Fruit fly (Drosophila melanogaster) whole organism, embryonic: ENCODE data around the gene CG31176.

Experiments used
- Ada2b ChIP-seq: fragments of 200-800 bp; sonication (Bioruptor generic); IDR thresholded peaks from 2 replicates; pipeline ENCODE4 v1.3.6; 2022; ENCODE audit warnings: missing biosample characterization, missing genetic modification characterization
- Antp ChIP-seq: fragments of 200-800 bp; sonication (Bioruptor generic); optimal IDR thresholded peaks from 3 replicates; lab custom pipeline; 2016; ENCODE audit warnings: missing biosample characterization, missing genetic modification characterization
- Awh ChIP-seq: fragments of 200-800 bp; sonication (Bioruptor generic); IDR thresholded peaks from 2 replicates; pipeline ENCODE4, ENCODE4 v1.3.6; 2022; ENCODE audit warnings: missing biosample characterization, missing genetic modification characterization
- B-H2 ChIP-seq: fragments of 200-800 bp; sonication (Bioruptor generic); optimal IDR thresholded peaks from 2 replicates; lab custom pipeline; 2018; ENCODE audit warnings: missing biosample characterization, mild to moderate bottlenecking, missing genetic modification characterization
- CG10431 ChIP-seq: fragments of 200-800 bp; sonication (Bioruptor generic); optimal IDR thresholded peaks from 3 replicates; lab custom pipeline; 2018; ENCODE audit warnings: missing biosample characterization, mild to moderate bottlenecking, missing genetic modification characterization
- CG10565 ChIP-seq: fragments of 200-800 bp; sonication (Bioruptor generic); optimal IDR thresholded peaks from 3 replicates; lab custom pipeline; 2016; ENCODE audit warnings: missing biosample characterization, mild to moderate bottlenecking, missing genetic modification characterization
- CG11247 ChIP-seq: fragments of 200-800 bp; sonication (Bioruptor generic); IDR thresholded peaks from 2 replicates; pipeline ENCODE4 v1.3.6; 2022; ENCODE audit warnings: missing biosample characterization, missing genetic modification characterization
- CG13123 ChIP-seq: fragments of 200-800 bp; sonication (Bioruptor generic); optimal IDR thresholded peaks from 2 replicates; lab custom pipeline; 2016; ENCODE audit warnings: missing biosample characterization, missing genetic modification characterization
- CG13775 ChIP-seq: fragments of 200-800 bp; sonication (Bioruptor generic); optimal IDR thresholded peaks from 3 replicates; lab custom pipeline; 2017; ENCODE audit warnings: missing biosample characterization, mild to moderate bottlenecking, missing genetic modification characterization
- CG15696 ChIP-seq: fragments of 200-800 bp; sonication (Bioruptor generic); optimal IDR thresholded peaks from 2 replicates; lab custom pipeline; 2019; ENCODE audit warnings: missing biosample characterization, mild to moderate bottlenecking, missing genetic modification characterization, moderate library complexity
- CG2678 ChIP-seq: fragments of 200-800 bp; sonication (Bioruptor generic); optimal IDR thresholded peaks from 3 replicates; lab custom pipeline; 2019; ENCODE audit warnings: missing biosample characterization, mild to moderate bottlenecking, missing genetic modification characterization, moderate library complexity
- CG31224 ChIP-seq: fragments of 200-800 bp; sonication (Bioruptor generic); IDR thresholded peaks from 2 replicates; pipeline ENCODE4 v1.3.6; 2022; ENCODE audit warnings: missing biosample characterization, missing genetic modification characterization
- CG34422 ChIP-seq: fragments of 200-800 bp; sonication (Bioruptor generic); IDR thresholded peaks from 3 replicates; pipeline ENCODE4 v1.3.6; 2022; ENCODE audit warnings: missing biosample characterization, missing genetic modification characterization
- CG5953 ChIP-seq: fragments of 200-800 bp; sonication (Bioruptor generic); IDR thresholded peaks from 2 replicates; pipeline ENCODE4 v1.3.6; 2022; ENCODE audit warnings: missing biosample characterization, missing genetic modification characterization
- CG6175 ChIP-seq: fragments of 200-800 bp; sonication (Bioruptor generic); IDR thresholded peaks from 3 replicates; pipeline ENCODE4 v1.3.6; 2022; ENCODE audit warnings: missing biosample characterization, missing genetic modification characterization
- CG8944 ChIP-seq: fragments of 200-800 bp; sonication (Bioruptor generic); optimal IDR thresholded peaks from 3 replicates; lab custom pipeline; 2016; ENCODE audit warnings: missing biosample characterization, missing genetic modification characterization
- CG9876 ChIP-seq: fragments of 200-800 bp; sonication (Bioruptor generic); optimal IDR thresholded peaks from 2 replicates; lab custom pipeline; 2016; ENCODE audit warnings: missing biosample characterization, missing genetic modification characterization
- Dref ChIP-seq: fragments of 200-800 bp; sonication (Bioruptor generic); IDR thresholded peaks from 2 replicates; pipeline ENCODE4 v1.3.6; 2022; ENCODE audit warnings: missing biosample characterization, missing genetic modification characterization
- ERR ChIP-seq: fragments of 200-800 bp; sonication (Bioruptor generic); optimal IDR thresholded peaks from 2 replicates; lab custom pipeline; 2016; ENCODE audit warnings: missing biosample characterization, missing genetic modification characterization
- GATAe ChIP-seq: fragments of 200-800 bp; sonication (Bioruptor generic); conservative IDR thresholded peaks from 2 replicates; pipeline ENCODE4 v1.3.6; 2022; ENCODE audit warnings: missing biosample characterization, missing genetic modification characterization
- Gug ChIP-seq: fragments of 200-800 bp; sonication (Bioruptor generic); IDR thresholded peaks from 4 replicates; pipeline ENCODE4 v1.3.6; 2022; ENCODE audit warnings: missing biosample characterization, missing genetic modification characterization
- HLH3B ChIP-seq: fragments of 200-800 bp; sonication (Bioruptor generic); IDR thresholded peaks from 2 replicates; pipeline ENCODE4 v1.3.6; 2022; ENCODE audit warnings: missing biosample characterization, missing genetic modification characterization
- HLHmδ ChIP-seq: fragments of 200-800 bp; sonication (Bioruptor generic); optimal IDR thresholded peaks from 2 replicates; lab custom pipeline; 2018; ENCODE audit warnings: missing biosample characterization, mild to moderate bottlenecking, missing genetic modification characterization, moderate library complexity
- Max ChIP-seq: fragments of 200-800 bp; sonication (Bioruptor generic); optimal IDR thresholded peaks from 2 replicates; lab custom pipeline; 2016; ENCODE audit warnings: missing biosample characterization, mild to moderate bottlenecking, missing genetic modification characterization
- NC2β ChIP-seq: fragments of 200-800 bp; sonication (Bioruptor generic); optimal IDR thresholded peaks from 2 replicates; lab custom pipeline; 2016; ENCODE audit warnings: missing biosample characterization, missing genetic modification characterization
- Nf-YC ChIP-seq: fragments of 200-800 bp; optimal IDR thresholded peaks from 3 replicates; lab custom pipeline; 2019; ENCODE audit warnings: missing biosample characterization, mild to moderate bottlenecking, missing genetic modification characterization, moderate library complexity
- Oaz ChIP-seq: fragments of 200-800 bp; sonication (Bioruptor generic); IDR thresholded peaks from 2 replicates; pipeline ENCODE4 v1.3.6; 2022; ENCODE audit warnings: missing biosample characterization, missing genetic modification characterization
- Ravus ChIP-seq: fragments of 200-800 bp; sonication (Bioruptor generic); IDR thresholded peaks from 2 replicates; pipeline ENCODE4 v1.3.6; 2022; ENCODE audit warnings: missing biosample characterization, missing genetic modification characterization
- Rfx ChIP-seq: fragments of 200-800 bp; sonication (Bioruptor generic); IDR thresholded peaks from 2 replicates; pipeline ENCODE4 v1.3.6; 2022; ENCODE audit warnings: missing biosample characterization, missing genetic modification characterization
- Stat92E ChIP-seq, 3 experiments: fragments of >200 bp in 2 of 3; fragments of 200-800 bp in 1 of 3; sonication (Bioruptor generic) in 1 of 3; optimal IDR thresholded peaks; 2 replicates each; lab custom pipeline; 2017 to 2019; ENCODE audit warnings: missing biosample characterization in 3 of 3, missing genetic modification characterization in 3 of 3, mild to moderate bottlenecking in 1 of 3, moderate library complexity in 1 of 3
- ato ChIP-seq: fragments of 200-800 bp; sonication (Bioruptor generic); IDR thresholded peaks from 2 replicates; pipeline ENCODE4 v1.3.6; 2022; ENCODE audit warnings: missing biosample characterization, missing genetic modification characterization; ENCODE audit not compliant: partially characterized antibody
- bab2 ChIP-seq: fragments of 200-800 bp; sonication (Bioruptor generic); optimal IDR thresholded peaks from 2 replicates; lab custom pipeline; 2016; ENCODE audit warnings: missing biosample characterization, missing genetic modification characterization
- chif ChIP-seq, 2 experiments: fragments of 200-800 bp; sonication (Bioruptor generic); optimal IDR thresholded peaks; 3 replicates each; lab custom pipeline; 2016; ENCODE audit warnings: missing biosample characterization in 2 of 2, missing genetic modification characterization in 2 of 2
- danr ChIP-seq: fragments of 200-800 bp; sonication (Bioruptor generic); IDR thresholded peaks from 2 replicates; pipeline ENCODE4 v1.3.6; 2022; ENCODE audit warnings: missing biosample characterization, missing genetic modification characterization
- dati ChIP-seq: fragments of 200-800 bp; sonication (Bioruptor generic); IDR thresholded peaks from 2 replicates; pipeline ENCODE4 v1.3.6; 2022; ENCODE audit warnings: missing biosample characterization, missing genetic modification characterization
- fd102C ChIP-seq: fragments of 200-800 bp; sonication (Bioruptor generic); optimal IDR thresholded peaks from 2 replicates; lab custom pipeline; 2018; ENCODE audit warnings: missing biosample characterization, mild to moderate bottlenecking, missing genetic modification characterization, moderate library complexity
- fd64A ChIP-seq: fragments of 200-800 bp; sonication (Bioruptor generic); optimal IDR thresholded peaks from 3 replicates; lab custom pipeline; 2018; ENCODE audit warnings: missing biosample characterization, mild to moderate bottlenecking, missing genetic modification characterization
- fru ChIP-seq: fragments of >200 bp; optimal IDR thresholded peaks from 2 replicates; lab custom pipeline; 2017
- gfzf ChIP-seq: fragments of 200-800 bp; sonication (Bioruptor generic); optimal IDR thresholded peaks from 2 replicates; lab custom pipeline; 2016; ENCODE audit warnings: missing biosample characterization, mild to moderate bottlenecking, missing genetic modification characterization, moderate library complexity
- grau ChIP-seq: fragments of 200-800 bp; optimal IDR thresholded peaks from 3 replicates; lab custom pipeline; 2019; ENCODE audit warnings: missing biosample characterization, mild to moderate bottlenecking, missing genetic modification characterization, moderate library complexity
- gt ChIP-seq: fragments of 200-800 bp; sonication (Bioruptor generic); IDR thresholded peaks from 2 replicates; pipeline ENCODE4 v1.3.6; 2022; ENCODE audit warnings: missing biosample characterization, missing genetic modification characterization
- insv ChIP-seq, 2 experiments: fragments of 200-800 bp; sonication (Bioruptor generic); optimal IDR thresholded peaks; 3 replicates each; lab custom pipeline; 2016 to 2018; ENCODE audit warnings: missing biosample characterization in 2 of 2, missing genetic modification characterization in 2 of 2
- luna ChIP-seq: fragments of 200-800 bp; sonication (Bioruptor generic); optimal IDR thresholded peaks from 2 replicates; lab custom pipeline; 2016; ENCODE audit warnings: missing biosample characterization, missing genetic modification characterization
- row ChIP-seq: fragments of 200-800 bp; sonication (Bioruptor generic); IDR thresholded peaks from 3 replicates; pipeline ENCODE4 v1.3.6; 2022; ENCODE audit warnings: missing biosample characterization, missing genetic modification characterization
- sc ChIP-seq, 3 experiments: fragments of >200 bp in 2 of 3; fragments of 200-800 bp in 1 of 3; sonication (Bioruptor generic) in 1 of 3; optimal IDR thresholded peaks; 2 replicates in 2 of 3; 3 replicates in 1 of 3; lab custom pipeline; 2017; ENCODE audit warnings: mild to moderate bottlenecking in 1 of 3, missing biosample characterization in 1 of 3, missing genetic modification characterization in 1 of 3, missing genetic modification reagents in 1 of 3
- sens-2 ChIP-seq: fragments of 200-800 bp; sonication (Bioruptor generic); IDR thresholded peaks from 2 replicates; pipeline ENCODE4 v1.3.6; 2022; ENCODE audit warnings: missing biosample characterization, missing genetic modification characterization
- seq ChIP-seq: fragments of 200-800 bp; sonication (Bioruptor generic); IDR thresholded peaks from 2 replicates; pipeline ENCODE4 v1.3.6; 2022; ENCODE audit warnings: missing biosample characterization, missing genetic modification characterization
- twi ChIP-seq: fragments of 200-800 bp; optimal IDR thresholded peaks from 2 replicates; lab custom pipeline; 2019; ENCODE audit warnings: missing biosample characterization, mild to moderate bottlenecking, missing genetic modification characterization, moderate library complexity
- unc-4 ChIP-seq: fragments of 200-800 bp; sonication (Bioruptor generic); IDR thresholded peaks from 2 replicates; pipeline ENCODE4 v1.3.6; 2022; ENCODE audit warnings: missing biosample characterization, missing genetic modification characterization; ENCODE audit not compliant: partially characterized antibody
- vfl ChIP-seq: fragments of 200-800 bp; sonication (Bioruptor generic); optimal IDR thresholded peaks from 2 replicates; lab custom pipeline; 2016; ENCODE audit warnings: missing biosample characterization, missing genetic modification characterization
- wdn ChIP-seq: fragments of 200-800 bp; sonication (Bioruptor generic); IDR thresholded peaks from 2 replicates; pipeline ENCODE4 v1.3.6; 2022; ENCODE audit warnings: missing biosample characterization, missing genetic modification characterization

CG31176 gene

DNA sequence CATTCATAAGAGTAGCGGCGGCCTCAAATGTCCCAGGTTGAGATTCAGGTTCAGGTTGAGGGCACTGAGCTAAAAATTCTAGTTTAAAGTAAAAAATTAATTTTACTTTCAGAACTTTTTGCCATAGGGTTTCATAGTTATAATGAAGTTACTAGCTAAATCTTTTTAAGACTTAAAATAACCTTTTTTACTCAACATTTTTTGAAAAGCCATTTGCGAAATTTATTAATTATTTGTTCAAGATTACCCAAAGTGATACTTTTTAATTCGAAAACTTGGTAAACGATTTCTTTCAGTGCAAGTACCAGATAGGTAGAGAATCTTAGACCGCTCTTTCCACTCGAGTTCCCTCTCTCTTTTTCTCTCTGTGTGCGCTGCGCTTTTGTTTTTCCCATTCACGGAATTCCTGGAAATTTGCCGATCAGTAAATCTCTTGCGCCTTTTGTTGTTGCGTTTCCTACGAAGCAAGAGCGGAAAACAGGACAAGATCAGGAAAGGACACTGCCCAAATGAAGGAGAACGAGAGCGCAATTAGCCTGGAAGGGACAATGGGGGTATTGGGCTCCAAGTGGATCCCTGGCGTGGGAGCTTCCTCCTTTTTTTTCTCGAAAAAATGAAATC, 77.8 kb downstream of the CG31176 start (continued):
- no peak for TF ChIP-seq CG31224
- no peak for TF ChIP-seq CG10431 (GFP tag; lab: Kevin White, UChicago)
- no peak for TF ChIP-seq Nf-YC (tag; lab: Kevin White, UChicago)
- TF ChIP-seq row (GFP tag; lab: Robert Waterston, UW) = peak; percentile 75
- TF ChIP-seq B-H2 (GFP tag; lab: Kevin White, UChicago) = no peak
- no peak for TF ChIP-seq unc-4 (GFP tag; lab: Robert Waterston, UW)
- TF ChIP-seq Ada2b (GFP tag; lab: Robert Waterston, UW) = no peak
- no peak for TF ChIP-seq fru (lab: Kevin White, UChicago)
- peak; percentile 72 for TF ChIP-seq twi (tag; lab: Kevin White, UChicago)
- TF ChIP-seq vfl (GFP tag; lab: Kevin White, UChicago) = no peak
- TF ChIP-seq Max (GFP tag; lab: Kevin White, UChicago) = peak; percentile 23
- TF ChIP-seq seq (GFP tag; lab: Robert Waterston, UW) = no peak
- peak; percentile 70 for TF ChIP-seq grau (tag; lab: Kevin White, UChicago)
- TF ChIP-seq HLH3B (GFP tag; lab: Robert Waterston, UW) = no peak
- TF ChIP-seq dati (GFP tag; lab: Robert Waterston, UW) = no peak
- no peak for TF ChIP-seq ato (GFP tag; lab: Robert Waterston, UW)
- TF ChIP-seq CG34422 (GFP tag; lab: Robert Waterston, UW) = no peak
- TF ChIP-seq Rfx (GFP tag; lab: Robert Waterston, UW) = no peak
- no peak for TF ChIP-seq Dref
- no peak for TF ChIP-seq CG5953 (GFP tag; lab: Robert Waterston, UW)
- peak; percentile 86 for TF ChIP-seq fd102C
- no peak for TF ChIP-seq insv (GFP tag; optimal IDR thresholded peaks at IDR 0.05; lab: Kevin White, UChicago)
- no peak for TF ChIP-seq CG13123 (GFP tag; lab: Kevin White, UChicago)
- TF ChIP-seq bab2 (GFP tag; lab: Kevin White, UChicago) = peak; percentile 23
- TF ChIP-seq CG10565 = no peak
- TF ChIP-seq NC2β (GFP tag; lab: Kevin White, UChicago) = peak; percentile 54
- TF ChIP-seq Oaz = no peak
- no peak for TF ChIP-seq GATAe (GFP tag; lab: Robert Waterston, UW)
- 0 out of 2 replicates have a peak, but pooled peaks have one; percentile 31 for TF ChIP-seq sens-2
- no peak for TF ChIP-seq Gug
- TF ChIP-seq sc (optimal IDR thresholded peaks at IDR 0.05; lab: Kevin White, UChicago) = no peak
- peak; percentile 65 for TF ChIP-seq sc (GFP tag; optimal IDR thresholded peaks at IDR 0.05; lab: Kevin White, UChicago)
- TF ChIP-seq fd64A (GFP tag; lab: Kevin White, UChicago) = no peak
- peak; percentile 16 for TF ChIP-seq Antp (GFP tag; lab: Kevin White, UChicago)
- TF ChIP-seq CG8944 (GFP tag; lab: Kevin White, UChicago) = peak; percentile 11
- TF ChIP-seq CG15696 (tag; lab: Kevin White, UChicago) = peak; percentile 98
- TF ChIP-seq danr (GFP tag; lab: Robert Waterston, UW) = no peak
- TF ChIP-seq luna = no peak
- no peak for TF ChIP-seq ERR (GFP tag; lab: Kevin White, UChicago)
- TF ChIP-seq gt (GFP tag; lab: Robert Waterston, UW) = no peak; the same call in 1 of the 2 replicates
- TF ChIP-seq wdn (GFP tag; lab: Robert Waterston, UW) = no peak
- TF ChIP-seq gfzf = no peak
- TF ChIP-seq CG6175 (GFP tag; lab: Robert Waterston, UW) = no peak
- peak; percentile 60 for TF ChIP-seq CG2678 (tag; lab: Kevin White, UChicago)
- peak; percentile 58 to 86 for TF ChIP-seq chif (GFP tag; optimal IDR thresholded peaks at IDR 0.05; lab: Kevin White, UChicago)
- no peak for TF ChIP-seq CG11247 (GFP tag; lab: Robert Waterston, UW)
- TF ChIP-seq HLHmδ = no peak
- no peak for TF ChIP-seq CG9876 (GFP tag; lab: Kevin White, UChicago)
- no peak for TF ChIP-seq Awh
- TF ChIP-seq Ravus (GFP tag; lab: Robert Waterston, UW) = no peak
- TF ChIP-seq Stat92E (GFP tag; optimal IDR thresholded peaks at IDR 0.05; lab: Kevin White, UChicago) = peak in 1 of 3 experiments; percentile 96
- TF ChIP-seq CG13775 = peak; percentile 80
